Fruit fly (Drosophila melanogaster): ENCODE data around the gene Met.

Gene Met

dm6 chrX:11660476-11660875 lies 44.6 kb downstream of the Met start (continued):
- peak; percentile 11 for TF ChIP-seq Sry-β (GFP tag; optimal IDR thresholded peaks at IDR 0.05)
- TF ChIP-seq Sox102F (GFP tag; optimal IDR thresholded peaks at IDR 0.05), result peak; percentile 61
- TF ChIP-seq CG2875 (GFP tag; optimal IDR thresholded peaks at IDR 0.05), result peak; percentile 48
- TF ChIP-seq oc (tag; optimal IDR thresholded peaks at IDR 0.05), result peak; percentile 52
- peak; percentile 39 for TF ChIP-seq CG15514 (GFP tag; optimal IDR thresholded peaks at IDR 0.05)
- TF ChIP-seq bsh (GFP tag; optimal IDR thresholded peaks at IDR 0.05), result peak in 1 of 2 experiments; percentile 48
- TF ChIP-seq CG18476 (GFP tag; optimal IDR thresholded peaks at IDR 0.05), result no peak
- TF ChIP-seq TFAM (GFP tag; optimal IDR thresholded peaks at IDR 0.05), result peak; percentile 17
- TF ChIP-seq emc (GFP tag; optimal IDR thresholded peaks at IDR 0.05), result no peak
- TF ChIP-seq CG16863 (GFP tag; optimal IDR thresholded peaks at IDR 0.05), result no peak
- peak; percentile 72 for TF ChIP-seq lab (GFP tag; optimal IDR thresholded peaks at IDR 0.05)
- no peak for TF ChIP-seq pnt (GFP tag; optimal IDR thresholded peaks at IDR 0.05)
- TF ChIP-seq CG8281 (tag; optimal IDR thresholded peaks at IDR 0.05), result peak; percentile 13
- peak; percentile 16 for TF ChIP-seq Ets65A (GFP tag)
- peak; percentile 40 for TF ChIP-seq CG15011 (GFP tag; optimal IDR thresholded peaks at IDR 0.05)
- peak; percentile 10 for TF ChIP-seq scrt (GFP tag; optimal IDR thresholded peaks at IDR 0.05)
- peak; percentile 30 for TF ChIP-seq CrebB (tag; optimal IDR thresholded peaks at IDR 0.05)
- TF ChIP-seq nau (GFP tag; optimal IDR thresholded peaks at IDR 0.05), result peak; percentile 72
- no peak for TF ChIP-seq CG8944 (GFP tag; optimal IDR thresholded peaks at IDR 0.05)
- TF ChIP-seq CG14014 (GFP tag; IDR thresholded peaks at IDR 0.05), result peak; percentile 38; the same call in 1 of the 2 replicates
- no peak for TF ChIP-seq CG31388 (GFP tag; optimal IDR thresholded peaks at IDR 0.05)
- TF ChIP-seq Hr51 (GFP tag; optimal IDR thresholded peaks at IDR 0.05), result peak in 1 of 2 experiments; percentile 13
- peak; percentile 19 for TF ChIP-seq gcm (GFP tag; optimal IDR thresholded peaks at IDR 0.05)
- peak; percentile 66 for TF ChIP-seq CG15601 (tag; optimal IDR thresholded peaks at IDR 0.05)
- TF ChIP-seq CG7372 (GFP tag; IDR thresholded peaks at IDR 0.05), result no peak
- TF ChIP-seq vnd (GFP tag; IDR thresholded peaks at IDR 0.05; ENCODE audit: partially characterized antibody), result no peak
- TF ChIP-seq Trl (optimal IDR thresholded peaks at IDR 0.05), result no peak
- TF ChIP-seq Trl (GFP tag; optimal IDR thresholded peaks at IDR 0.05), result peak; percentile 63
- peak; percentile 33 for TF ChIP-seq CG18262 (tag; optimal IDR thresholded peaks at IDR 0.05)
- peak; percentile 67 for TF ChIP-seq fd64A (GFP tag; optimal IDR thresholded peaks at IDR 0.05)
- TF ChIP-seq schlank (tag; optimal IDR thresholded peaks at IDR 0.05), result no peak
- no peak for TF ChIP-seq pita (GFP tag; optimal IDR thresholded peaks at IDR 0.05)
- TF ChIP-seq seq (GFP tag; IDR thresholded peaks at IDR 0.05), result peak; percentile 21; the same call in 1 of the 2 replicates
- peak; percentile 72 for TF ChIP-seq dmrt99B (tag; optimal IDR thresholded peaks at IDR 0.05)
- no peak for TF ChIP-seq Aef1 (GFP tag; IDR thresholded peaks at IDR 0.05)
- TF ChIP-seq gsb-n (tag; optimal IDR thresholded peaks at IDR 0.05), result peak; percentile 40
- TF ChIP-seq Jarid2 (GFP tag; optimal IDR thresholded peaks at IDR 0.05), result no peak
- TF ChIP-seq CG11085 (GFP tag; IDR thresholded peaks at IDR 0.05), result no peak
- TF ChIP-seq CG17385 (GFP tag; optimal IDR thresholded peaks at IDR 0.05), result peak; percentile 27
- no peak for TF ChIP-seq Dad (GFP tag; optimal IDR thresholded peaks at IDR 0.05)
- peak; percentile 25 for TF ChIP-seq bab2 (GFP tag; optimal IDR thresholded peaks at IDR 0.05)
- peak; percentile 55 for TF ChIP-seq sens (GFP tag)
- no peak for TF ChIP-seq hkb (optimal IDR thresholded peaks at IDR 0.05)
- peak; percentile 58; the same call in 1 of the 2 replicates for TF ChIP-seq hkb (GFP tag; IDR thresholded peaks at IDR 0.05)
- peak; percentile 36 for TF ChIP-seq CG4328 (GFP tag; optimal IDR thresholded peaks at IDR 0.05)
- TF ChIP-seq CG8388 (GFP tag; optimal IDR thresholded peaks at IDR 0.05), result peak; percentile 1
- peak; percentile 13 for TF ChIP-seq p53 (GFP tag; optimal IDR thresholded peaks at IDR 0.05)
- TF ChIP-seq CG5953 (GFP tag; IDR thresholded peaks at IDR 0.05), result peak; percentile 72; the same call in 1 of the 2 replicates
- TF ChIP-seq CG1233 (GFP tag; optimal IDR thresholded peaks at IDR 0.05), result peak; percentile 17
- TF ChIP-seq CG8765 (GFP tag; IDR thresholded peaks at IDR 0.05), result no peak
- peak; percentile 12 for TF ChIP-seq dmrt11E (tag; optimal IDR thresholded peaks at IDR 0.05)
